Worm (Caenorhabditis elegans): ENCODE data around the gene chtb-1.

The chtb-1 gene

DNA sequence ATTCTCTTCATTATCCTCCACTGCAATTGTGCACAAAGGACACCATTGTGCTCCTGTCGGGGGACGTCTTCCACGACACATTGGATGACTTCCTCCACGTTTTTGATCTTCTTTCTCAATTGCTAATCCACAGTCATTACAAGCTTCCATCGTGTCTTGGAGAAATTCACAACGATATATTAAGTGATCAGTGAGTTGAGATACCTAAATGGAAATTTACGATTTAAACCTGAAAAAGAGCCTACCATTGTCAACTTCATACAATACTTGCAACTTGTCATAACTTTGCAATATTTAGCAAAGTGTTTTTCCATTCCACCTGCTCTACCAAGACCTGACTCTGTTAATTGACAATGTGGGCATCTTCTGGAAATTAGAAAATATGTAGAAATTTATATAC is 27.4 kb downstream of the chtb-1 start:
- TF ChIP-seq elt-2 (tag; optimal IDR thresholded peaks at IDR 0.05) (no peak), nhr-11 (tag; optimal IDR thresholded peaks at IDR 0.05) (no peak), ceh-34 (tag; optimal IDR thresholded peaks at IDR 0.05) (no peak), pag-3 (tag; optimal IDR thresholded peaks at IDR 0.05; ENCODE audit: borderline replicate concordance) (no peak), pha-2 (tag; optimal IDR thresholded peaks at IDR 0.05) (no peak), ref-2 (tag; optimal IDR thresholded peaks at IDR 0.05) (no peak), pqm-1 (tag; optimal IDR thresholded peaks at IDR 0.05) (no peak), hlh-8 (tag; optimal IDR thresholded peaks at IDR 0.05) (no peak)

- TF ChIP-seq unc-55 (GFP tag; optimal IDR thresholded peaks at IDR 0.05), result no peak
- peak; percentile 85 for TF ChIP-seq elt-2 (tag; optimal IDR thresholded peaks at IDR 0.05)
These were observed 28.7 kb downstream of the chtb-1 start for ce11 chrIII:9326528-9326927.

- TF ChIP-seq che-1 (tag; optimal IDR thresholded peaks at IDR 0.05), result no peak
These were observed 30.5 kb downstream of the chtb-1 start, which contains the start of gene C40H1.7 for ce11 chrIII:9324724-9325123. Gene C40H1.7 (plus strand): TSS chrIII:9325024.

DNA sequence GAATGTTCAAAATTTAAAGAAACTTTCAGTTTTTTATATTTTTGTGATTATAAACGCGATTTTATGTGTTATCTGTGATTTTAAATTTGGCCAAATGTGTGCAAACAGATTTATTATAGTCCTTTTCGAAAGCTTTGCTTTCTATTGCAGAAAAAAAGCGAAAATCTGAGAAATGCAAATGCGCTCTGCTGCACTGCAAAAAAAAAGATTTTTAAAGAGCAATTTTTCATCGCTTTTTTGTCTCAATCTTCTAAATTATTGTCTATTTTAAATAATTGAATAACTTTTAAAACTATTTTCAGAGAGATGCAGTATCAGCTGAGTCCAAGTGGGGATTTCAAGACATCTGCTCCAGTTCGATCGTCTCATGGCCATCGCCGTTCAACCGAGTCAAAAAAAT is 33.3 kb downstream of the chtb-1 start, which contains the start of gene cpb-1:
TSS of gene cpb-1 (plus strand) at position 301 of the 400 bp plus-strand sequence.
- TF ChIP-seq sox-4 (tag; optimal IDR thresholded peaks at IDR 0.05) (no peak), madf-2 (tag; optimal IDR thresholded peaks at IDR 0.05) (no peak), ceh-2 (tag; optimal IDR thresholded peaks at IDR 0.05) (no peak), pat-9 (tag; optimal IDR thresholded peaks at IDR 0.05) (no peak), eyg-1 (tag; optimal IDR thresholded peaks at IDR 0.05) (no peak), Y22D7AL.16 (tag; optimal IDR thresholded peaks at IDR 0.05) (no peak), hlh-6 (tag; optimal IDR thresholded peaks at IDR 0.05) (no peak), zip-5 (tag; optimal IDR thresholded peaks at IDR 0.05) (no peak), K02D7.2 (tag; optimal IDR thresholded peaks at IDR 0.05) (no peak), C38D4.7 (GFP tag; optimal IDR thresholded peaks at IDR 0.05) (no peak), pha-4 (tag; optimal IDR thresholded peaks at IDR 0.05) (no peak)

- TF ChIP-seq rnt-1 (tag; optimal IDR thresholded peaks at IDR 0.05) (no peak), ceh-14 (tag; optimal IDR thresholded peaks at IDR 0.05) (no peak), nhr-232 (tag; optimal IDR thresholded peaks at IDR 0.05) (no peak), ref-2 (tag; optimal IDR thresholded peaks at IDR 0.05) (no peak), lin-11 (tag; optimal IDR thresholded peaks at IDR 0.05) (no peak), nhr-11 (tag; optimal IDR thresholded peaks at IDR 0.05) (no peak), che-1 (tag; optimal IDR thresholded peaks at IDR 0.05) (no peak), hlh-30 (tag; optimal IDR thresholded peaks at IDR 0.05; ENCODE audit: insufficient read depth) (no peak), ceh-18 (tag; optimal IDR thresholded peaks at IDR 0.05) (no peak), npax-4 (tag; optimal IDR thresholded peaks at IDR 0.05) (no peak), ceh-9 (tag; optimal IDR thresholded peaks at IDR 0.05) (no peak), tbx-7 (tag; optimal IDR thresholded peaks at IDR 0.05) (no peak), sox-4 (tag; optimal IDR thresholded peaks at IDR 0.05) (no peak), K09A11.1 (tag; optimal IDR thresholded peaks at IDR 0.05; ENCODE audit: insufficient read depth) (no peak), elt-4 (tag; optimal IDR thresholded peaks at IDR 0.05) (no peak), mec-3 (tag; optimal IDR thresholded peaks at IDR 0.05; ENCODE audit: borderline replicate concordance) (no peak), tbx-2 (tag; optimal IDR thresholded peaks at IDR 0.05) (no peak), pax-1 (tag; optimal IDR thresholded peaks at IDR 0.05) (no peak)
These were observed 35.6 kb downstream of the chtb-1 start, which contains the start of gene C40H1.9 for ce11 chrIII:9319641-9320040. Gene C40H1.9 (plus strand): TSS chrIII:9319941.
